Worm (Caenorhabditis elegans): Measurements from ENCODE around the gene sap-140.
"Not testable (repeated sequence)": the region's sequence is repeated elsewhere in the genome, so short reads cannot be mapped to it uniquely, and the experiment has no call there.

sap-140 gene

ce11 chrIII:7463438-7464008, 36.0 kb upstream of the sap-140 start, which contains the start of gene H14A12.3:
TSS of gene H14A12.3 (plus strand) at chrIII:7463797.
- TF ChIP-seq hlh-30 (tag; optimal IDR thresholded peaks at IDR 0.05; ENCODE audit: insufficient read depth) (no peak), hlh-15 (tag; optimal IDR thresholded peaks at IDR 0.05) (no peak), elt-4 (tag; optimal IDR thresholded peaks at IDR 0.05) (no peak), tbx-2 (tag; optimal IDR thresholded peaks at IDR 0.05) (no peak), madf-2 (tag; optimal IDR thresholded peaks at IDR 0.05) (no peak), ceh-34 (tag; optimal IDR thresholded peaks at IDR 0.05) (no peak), nhr-232 (tag; optimal IDR thresholded peaks at IDR 0.05) (no peak), ceh-22 (tag; optimal IDR thresholded peaks at IDR 0.05) (no peak), C08G9.2 (tag; optimal IDR thresholded peaks at IDR 0.05) (no peak)

- TF ChIP-seq hlh-30 (tag; optimal IDR thresholded peaks at IDR 0.05; ENCODE audit: insufficient read depth) (peak; percentile 9), gmeb-2 (tag; optimal IDR thresholded peaks at IDR 0.05) (no peak), odd-2 (tag; optimal IDR thresholded peaks at IDR 0.05) (no peak), nfya-1 (tag; optimal IDR thresholded peaks at IDR 0.05) (peak; percentile 31), F13H6.1 (tag; optimal IDR thresholded peaks at IDR 0.05) (no peak), ceh-18 (tag; optimal IDR thresholded peaks at IDR 0.05) (peak; percentile 12), mec-3 (tag; optimal IDR thresholded peaks at IDR 0.05; ENCODE audit: borderline replicate concordance) (no peak), rnt-1 (tag; optimal IDR thresholded peaks at IDR 0.05) (peak; percentile 14)
Measured at ce11 chrIII:7465347-7465746, 34.2 kb upstream of the sap-140 start, which contains the start of gene fum-1. TSS of gene fum-1 (plus strand) at chrIII:7465605.

ce11 chrIII:7468980-7469379, 30.6 kb upstream of the sap-140 start, which contains the start of gene H14A12.5:
TSS of gene H14A12.5 (minus strand) at chrIII:7469080.
- TF ChIP-seq dmd-4 (tag; optimal IDR thresholded peaks at IDR 0.05; ENCODE audit: borderline replicate concordance); fkh-10 (GFP tag; optimal IDR thresholded peaks at IDR 0.05); mec-3 (tag; optimal IDR thresholded peaks at IDR 0.05; ENCODE audit: borderline replicate concordance): not testable (repeated sequence)

- TF ChIP-seq sox-4 (tag; optimal IDR thresholded peaks at IDR 0.05) (no peak), pqm-1 (tag; optimal IDR thresholded peaks at IDR 0.05) (no peak), ceh-18 (tag; optimal IDR thresholded peaks at IDR 0.05) (no peak), Y22D7AL.16 (tag; optimal IDR thresholded peaks at IDR 0.05) (no peak), unc-42 (tag; optimal IDR thresholded peaks at IDR 0.05) (no peak), ama-1 (optimal IDR thresholded peaks at IDR 0.05) (no peak), ets-4 (tag; optimal IDR thresholded peaks at IDR 0.05) (no peak), odd-2 (tag; optimal IDR thresholded peaks at IDR 0.05) (no peak), ceh-14 (tag; optimal IDR thresholded peaks at IDR 0.05) (no peak), ceh-45 (GFP tag; IDR thresholded peaks at IDR 0.05) (no peak), elt-4 (tag; optimal IDR thresholded peaks at IDR 0.05) (no peak), madf-2 (tag; optimal IDR thresholded peaks at IDR 0.05) (no peak), npax-4 (tag; optimal IDR thresholded peaks at IDR 0.05) (no peak), pha-2 (tag; optimal IDR thresholded peaks at IDR 0.05) (no peak), C38D4.7 (GFP tag; optimal IDR thresholded peaks at IDR 0.05) (no peak), sox-2 (GFP tag; IDR thresholded peaks at IDR 0.05) (no peak), zip-5 (tag; optimal IDR thresholded peaks at IDR 0.05) (no peak), ceh-9 (tag; optimal IDR thresholded peaks at IDR 0.05) (no peak), ttx-3 (tag; optimal IDR thresholded peaks at IDR 0.05) (no peak)
Measured at ce11 chrIII:7478932-7479331, 20.6 kb upstream of the sap-140 start.

ce11 chrIII:7484765-7485164, 14.8 kb upstream of the sap-140 start:
- no peak for TF ChIP-seq ceh-18 (tag; optimal IDR thresholded peaks at IDR 0.05)
- no peak for TF ChIP-seq unc-55 (GFP tag; optimal IDR thresholded peaks at IDR 0.05)
- no peak for TF ChIP-seq pros-1 (tag; optimal IDR thresholded peaks at IDR 0.05)
- no peak for TF ChIP-seq K02D7.2 (tag; optimal IDR thresholded peaks at IDR 0.05)
- no peak for TF ChIP-seq pat-9 (tag; optimal IDR thresholded peaks at IDR 0.05)
- TF ChIP-seq nfya-1 (tag; optimal IDR thresholded peaks at IDR 0.05) = no peak
- TF ChIP-seq ceh-24 (tag; optimal IDR thresholded peaks at IDR 0.05) = no peak
- TF ChIP-seq dve-1 (tag; optimal IDR thresholded peaks at IDR 0.05) = no peak
- TF ChIP-seq pax-1 (tag; optimal IDR thresholded peaks at IDR 0.05) = no peak
- TF ChIP-seq ceh-31 (tag; optimal IDR thresholded peaks at IDR 0.05) = no peak
- TF ChIP-seq ceh-48 (tag; optimal IDR thresholded peaks at IDR 0.05) = no peak
- TF ChIP-seq ceh-19 (GFP tag; optimal IDR thresholded peaks at IDR 0.05) = no peak
- TF ChIP-seq gmeb-2 (tag; optimal IDR thresholded peaks at IDR 0.05) = no peak
- no peak for TF ChIP-seq tbx-7 (tag; optimal IDR thresholded peaks at IDR 0.05)
- no peak for TF ChIP-seq hlh-6 (tag; optimal IDR thresholded peaks at IDR 0.05)
- no peak for TF ChIP-seq unc-42 (tag; optimal IDR thresholded peaks at IDR 0.05)
- no peak for TF ChIP-seq ets-4 (tag; optimal IDR thresholded peaks at IDR 0.05)
- no peak for TF ChIP-seq rnt-1 (tag; optimal IDR thresholded peaks at IDR 0.05)
- TF ChIP-seq elt-2 (tag; optimal IDR thresholded peaks at IDR 0.05) = no peak
